Fruit fly (Drosophila melanogaster): ENCODE results near the gene SdicA.

SdicA gene

DNA sequence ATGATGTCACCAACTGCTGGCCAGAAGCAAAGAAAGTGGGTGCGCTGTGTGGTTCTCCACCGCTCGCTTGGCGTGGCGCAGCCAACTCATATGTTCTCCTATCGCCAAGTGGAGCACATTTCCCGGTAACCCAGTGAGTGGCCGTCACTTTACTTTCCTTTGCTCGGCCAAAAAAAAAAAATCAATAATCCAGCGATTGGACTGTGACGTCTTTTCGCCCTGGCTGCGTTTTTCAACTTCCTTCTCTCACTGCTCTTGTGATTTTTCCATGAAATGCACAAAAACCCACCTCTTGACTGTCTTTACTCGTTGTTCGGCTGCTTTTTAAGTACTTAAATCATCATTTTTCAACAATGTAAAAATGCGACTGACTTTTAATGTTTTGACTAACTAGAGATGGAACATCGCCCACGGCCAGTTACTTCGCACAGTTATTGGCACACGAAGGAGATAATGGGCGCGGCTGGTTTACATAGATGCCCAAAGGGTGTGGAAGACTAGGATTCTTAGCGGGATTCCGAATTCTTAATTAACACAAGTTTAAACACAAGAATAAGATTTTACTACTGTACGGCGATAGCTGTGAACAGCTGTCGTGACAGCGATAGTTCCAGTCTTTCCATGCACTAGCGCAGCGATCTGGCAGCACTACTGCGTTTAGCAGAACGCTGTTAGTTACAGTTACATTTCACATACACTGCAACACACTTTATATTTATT, 34.2 kb upstream of the SdicA start, which contains the start of gene sw (continued):
- TF ChIP-seq amos (GFP tag; IDR thresholded peaks at IDR 0.05; ENCODE audit: partially characterized antibody) (peak; percentile 91), CG17912 (GFP tag; optimal IDR thresholded peaks at IDR 0.05) (no peak), CG14050 (GFP tag; IDR thresholded peaks at IDR 0.05) (peak; percentile 39; the same call in 2 of the 3 replicates), zfh1 (GFP tag; IDR thresholded peaks at IDR 0.05) (peak; percentile 77), jing (GFP tag; optimal IDR thresholded peaks at IDR 0.05) (no peak), CG34224 (GFP tag; IDR thresholded peaks at IDR 0.05; ENCODE audit: partially characterized antibody) (peak; percentile 89), gro (GFP tag; optimal IDR thresholded peaks at IDR 0.05) (peak; percentile 23), CG10431 (GFP tag; optimal IDR thresholded peaks at IDR 0.05) (no peak), pfk (GFP tag; optimal IDR thresholded peaks at IDR 0.05) (no peak), CG15696 (tag; optimal IDR thresholded peaks at IDR 0.05) (peak; percentile 80), CG9932 (GFP tag; IDR thresholded peaks at IDR 0.05) (peak; percentile 92), CG12744 (GFP tag; optimal IDR thresholded peaks at IDR 0.05) (no peak), CG17328 (GFP tag; IDR thresholded peaks at IDR 0.05) (peak; percentile 35; the same call in 1 of the 2 replicates), Mrtf (GFP tag; IDR thresholded peaks at IDR 0.05) (peak; percentile 64; the same call in 2 of the 3 replicates), Tbp (GFP tag; optimal IDR thresholded peaks at IDR 0.05) (no peak), CG6854 (GFP tag; optimal IDR thresholded peaks at IDR 0.05) (no peak), CG17802 (tag; optimal IDR thresholded peaks at IDR 0.05) (peak; percentile 8), cwo (GFP tag; optimal IDR thresholded peaks at IDR 0.05) (no peak), Gug (GFP tag; IDR thresholded peaks at IDR 0.05) (peak; percentile 81; the same call in 3 of the 4 replicates), CG12659 (GFP tag; optimal IDR thresholded peaks at IDR 0.05) (peak; percentile 69), tin (GFP tag; optimal IDR thresholded peaks at IDR 0.05) (peak; percentile 59), CG18599 (GFP tag; optimal IDR thresholded peaks at IDR 0.05) (peak; percentile 53), D (optimal IDR thresholded peaks at IDR 0.05) (no peak), D (GFP tag; optimal IDR thresholded peaks at IDR 0.05) (no peak), CG4424 (GFP tag; optimal IDR thresholded peaks at IDR 0.05) (peak; percentile 14), insv (GFP tag; optimal IDR thresholded peaks at IDR 0.05) (no peak), cad (GFP tag; optimal IDR thresholded peaks at IDR 0.05) (no peak), Bgb (GFP tag; IDR thresholded peaks at IDR 0.05; ENCODE audit: partially characterized antibody) (peak; percentile 87), Pdp1 (GFP tag; optimal IDR thresholded peaks at IDR 0.05) (peak; percentile 40 to 69), gcm2 (GFP tag; optimal IDR thresholded peaks at IDR 0.05) (no peak), gsb (GFP tag; IDR thresholded peaks at IDR 0.05) (peak; percentile 56; the same call in 1 of the 2 replicates), Taf1 (GFP tag; IDR thresholded peaks at IDR 0.05) (peak; percentile 42; the same call in 1 of the 2 replicates), rib (GFP tag; IDR thresholded peaks at IDR 0.05) (0 out of 2 replicates have a peak, but pooled peaks have one; percentile 18), NC2α (GFP tag; optimal IDR thresholded peaks at IDR 0.05) (no peak), btn (GFP tag; optimal IDR thresholded peaks at IDR 0.05) (no peak), cas (GFP tag; IDR thresholded peaks at IDR 0.05) (peak; percentile 77), CG12071 (GFP tag; optimal IDR thresholded peaks at IDR 0.05) (no peak), NK7.1 (GFP tag; optimal IDR thresholded peaks at IDR 0.05) (peak; percentile 11), az2 (GFP tag; optimal IDR thresholded peaks at IDR 0.05) (peak; percentile 27), Dip3 (GFP tag; optimal IDR thresholded peaks at IDR 0.05) (peak; percentile 63), CTCF (GFP tag; optimal IDR thresholded peaks at IDR 0.05) (no peak), HLHmδ (GFP tag; optimal IDR thresholded peaks at IDR 0.05) (no peak), CG11093 (GFP tag; IDR thresholded peaks at IDR 0.05) (peak; percentile 69; the same call in 2 of the 3 replicates), lmd (GFP tag; IDR thresholded peaks at IDR 0.05) (peak; percentile 74), Chrac-16 (GFP tag; optimal IDR thresholded peaks at IDR 0.05) (peak; percentile 44), Aef1 (GFP tag; IDR thresholded peaks at IDR 0.05) (peak; percentile 74), CG32767 (GFP tag; IDR thresholded peaks at IDR 0.05) (peak; percentile 53; the same call in 1 of the 2 replicates), gcm (GFP tag; optimal IDR thresholded peaks at IDR 0.05) (no peak), fd96Cb (tag; optimal IDR thresholded peaks at IDR 0.05) (peak; percentile 15), CG32532 (GFP tag; IDR thresholded peaks at IDR 0.05) (peak; percentile 79)

All from whole organism, embryonic.